Worm (Caenorhabditis elegans): ENCODE measurements around the gene dgk-2.

Gene dgk-2

ce11 chrX:4448283-4448682 is 55.9 kb downstream of the dgk-2 start, which contains the start of gene mltn-13:
Gene mltn-13 (minus strand): TSS chrX:4448383.
- TF ChIP-seq nhr-76 (tag; optimal IDR thresholded peaks at IDR 0.05): no peak
